Worm (Caenorhabditis elegans): Measurements from ENCODE around the gene B0507.4.

Gene B0507.4

DNA sequence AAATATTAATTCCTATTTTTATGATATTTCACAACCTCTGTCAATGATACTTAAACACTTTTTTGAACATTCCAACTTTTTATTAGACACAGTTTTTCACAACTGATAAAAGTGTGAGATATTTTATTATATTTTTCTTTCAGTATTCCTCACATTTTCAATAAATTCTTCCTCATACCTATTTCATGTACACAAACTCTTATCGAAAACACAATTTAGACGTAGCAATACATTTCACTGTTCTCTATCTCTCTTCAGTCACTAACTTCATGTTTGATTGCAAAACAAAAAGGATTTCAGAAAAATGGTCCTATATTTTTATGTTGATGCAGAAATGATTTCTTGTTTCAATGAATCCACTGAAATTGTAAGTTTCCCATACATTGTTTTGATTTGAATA lies 8.9 kb upstream of the B0507.4 start, which contains the start of gene B0507.6:
Gene B0507.6, plus strand, starts transcription at position 301 of the 400 bp plus-strand sequence.
- TF ChIP-seq ztf-11 (tag; optimal IDR thresholded peaks at IDR 0.05) (no peak), nhr-12 (tag; optimal IDR thresholded peaks at IDR 0.05) (no peak), C34F6.9 (tag; optimal IDR thresholded peaks at IDR 0.05) (no peak), lin-39 (tag; optimal IDR thresholded peaks at IDR 0.05) (no peak), elt-1 (tag; optimal IDR thresholded peaks at IDR 0.05) (no peak), sma-9 (GFP tag; optimal IDR thresholded peaks at IDR 0.05) (no peak), sma-9 (tag; optimal IDR thresholded peaks at IDR 0.05) (no peak), fos-1 (tag; optimal IDR thresholded peaks at IDR 0.05) (no peak), nhr-11 (tag; optimal IDR thresholded peaks at IDR 0.05) (no peak), F13H6.1 (tag; optimal IDR thresholded peaks at IDR 0.05) (no peak), nhr-23 (tag; optimal IDR thresholded peaks at IDR 0.05) (no peak), nhr-21 (tag; optimal IDR thresholded peaks at IDR 0.05) (no peak), ZK546.5 (tag; optimal IDR thresholded peaks at IDR 0.05) (no peak), crh-2 (tag; optimal IDR thresholded peaks at IDR 0.05) (no peak), R02D3.7 (tag; optimal IDR thresholded peaks at IDR 0.05) (no peak), nhr-10 (tag; optimal IDR thresholded peaks at IDR 0.05) (no peak), ztf-1 (GFP tag; conservative IDR thresholded peaks at IDR 0.05) (no peak), mdl-1 (tag; optimal IDR thresholded peaks at IDR 0.05) (no peak), nhr-25 (tag; optimal IDR thresholded peaks at IDR 0.05) (no peak), skn-1 (tag; optimal IDR thresholded peaks at IDR 0.05) (no peak)

DNA sequence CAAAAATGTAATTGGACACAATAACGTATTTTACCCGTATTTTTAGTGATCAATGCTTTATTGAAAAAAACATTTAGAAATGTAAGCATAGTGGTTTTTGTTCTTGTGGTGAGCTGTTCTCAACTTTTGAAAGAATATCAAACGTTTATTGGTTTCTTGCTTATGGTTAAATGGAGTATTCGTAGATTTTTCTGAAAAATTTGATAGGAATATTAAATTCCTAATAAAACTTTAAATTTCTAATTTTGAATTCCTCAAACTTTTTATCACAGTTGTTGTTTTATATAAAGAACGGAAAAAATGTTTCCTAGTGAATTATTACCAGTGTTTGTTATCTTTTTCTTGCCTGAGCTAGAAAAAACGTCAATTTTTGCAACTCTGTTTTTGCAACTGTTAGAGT lies 1.4 kb upstream of the B0507.4 start, which contains the start of gene B0507.5:
Gene B0507.5, plus strand, starts transcription at position 301 of the 400 bp plus-strand sequence.
- TF ChIP-seq C34F6.9 (tag; optimal IDR thresholded peaks at IDR 0.05) (no peak), unc-55 (GFP tag; optimal IDR thresholded peaks at IDR 0.05) (no peak), sma-3 (GFP tag; optimal IDR thresholded peaks at IDR 0.05) (no peak), ztf-1 (GFP tag; conservative IDR thresholded peaks at IDR 0.05) (no peak), nhr-77 (tag; optimal IDR thresholded peaks at IDR 0.05) (no peak), nhr-237 (tag; optimal IDR thresholded peaks at IDR 0.05) (no peak), peb-1 (tag; optimal IDR thresholded peaks at IDR 0.05) (no peak), sem-4 (tag; optimal IDR thresholded peaks at IDR 0.05) (no peak), lin-39 (tag; optimal IDR thresholded peaks at IDR 0.05) (no peak), gmeb-1 (tag; optimal IDR thresholded peaks at IDR 0.05) (no peak), lin-11 (tag; optimal IDR thresholded peaks at IDR 0.05) (no peak), snpc-4 (tag; optimal IDR thresholded peaks at IDR 0.05) (no peak), skn-1 (tag; optimal IDR thresholded peaks at IDR 0.05) (no peak), nhr-10 (tag; optimal IDR thresholded peaks at IDR 0.05) (no peak), nhr-25 (tag; optimal IDR thresholded peaks at IDR 0.05) (no peak)

DNA sequence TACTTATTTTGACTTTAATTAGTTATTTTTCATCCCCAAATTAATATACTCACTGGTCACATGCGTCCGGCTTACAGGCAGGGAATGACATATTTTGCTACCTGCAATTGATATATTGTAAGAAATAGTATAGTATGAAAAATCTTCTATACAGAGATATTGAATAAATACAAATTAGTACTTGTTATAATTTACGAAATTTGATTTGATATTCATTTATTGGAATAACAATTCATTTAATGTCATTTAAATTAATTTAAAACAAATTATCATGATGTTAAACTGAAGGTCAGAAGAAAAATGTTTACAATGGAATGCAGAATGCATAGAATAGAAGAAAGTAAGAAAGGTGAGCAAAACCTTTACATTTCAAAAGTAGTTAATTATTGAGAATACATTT lies 3.8 kb downstream of the B0507.4 start, which contains the start of gene B0507.7:
Gene B0507.7, minus strand, starts transcription at position 101 of the 400 bp plus-strand sequence.
- TF ChIP-seq ztf-11 (tag; optimal IDR thresholded peaks at IDR 0.05) (no peak), ztf-4 (tag; optimal IDR thresholded peaks at IDR 0.05) (no peak), nhr-77 (tag; optimal IDR thresholded peaks at IDR 0.05) (no peak), fos-1 (tag; optimal IDR thresholded peaks at IDR 0.05) (no peak), peb-1 (tag; optimal IDR thresholded peaks at IDR 0.05) (no peak), ama-1 (optimal IDR thresholded peaks at IDR 0.05) (no peak), C34F6.9 (tag; optimal IDR thresholded peaks at IDR 0.05) (no peak), elt-1 (tag; optimal IDR thresholded peaks at IDR 0.05) (no peak), sem-4 (tag; optimal IDR thresholded peaks at IDR 0.05) (no peak), lin-13 (GFP tag; optimal IDR thresholded peaks at IDR 0.05) (no peak), skn-1 (tag; optimal IDR thresholded peaks at IDR 0.05) (no peak), nhr-21 (tag; optimal IDR thresholded peaks at IDR 0.05) (no peak), blmp-1 (tag; optimal IDR thresholded peaks at IDR 0.05; ENCODE audit: insufficient read depth) (no peak), mdl-1 (tag; optimal IDR thresholded peaks at IDR 0.05) (no peak), nhr-10 (tag; optimal IDR thresholded peaks at IDR 0.05) (no peak), ceh-16 (tag; optimal IDR thresholded peaks at IDR 0.05) (no peak), egl-27 (tag; optimal IDR thresholded peaks at IDR 0.05) (no peak)

DNA sequence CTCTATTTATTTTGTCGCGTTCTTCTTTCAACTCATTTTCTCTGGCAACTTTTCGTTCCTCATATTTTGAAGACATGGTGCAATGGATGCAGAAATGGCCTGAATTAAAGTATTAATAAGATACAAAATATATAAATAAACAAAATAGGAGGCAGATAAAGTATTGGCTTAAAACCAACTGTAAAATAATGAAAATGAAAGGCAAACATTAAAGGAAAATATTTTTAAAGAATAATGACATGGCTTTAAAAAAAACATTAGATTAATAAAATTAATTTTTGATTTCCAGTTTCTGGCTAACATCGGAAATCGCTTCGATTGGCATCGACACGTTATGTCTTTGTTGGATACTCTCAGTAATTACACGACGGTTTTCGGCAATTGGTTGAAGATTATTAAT lies 5.6 kb downstream of the B0507.4 start, which contains the start of gene ddn-1:
Gene ddn-1, minus strand, starts transcription at position 101 of the 400 bp plus-strand sequence.
- TF ChIP-seq nhr-10 (tag; optimal IDR thresholded peaks at IDR 0.05) (no peak), mab-5 (tag; optimal IDR thresholded peaks at IDR 0.05) (no peak), ztf-1 (GFP tag; conservative IDR thresholded peaks at IDR 0.05) (no peak), lin-11 (tag; optimal IDR thresholded peaks at IDR 0.05) (no peak), alr-1 (tag; optimal IDR thresholded peaks at IDR 0.05) (no peak), skn-1 (tag; optimal IDR thresholded peaks at IDR 0.05) (no peak), R02D3.7 (tag; optimal IDR thresholded peaks at IDR 0.05) (no peak), unc-39 (tag; optimal IDR thresholded peaks at IDR 0.05) (no peak), nhr-12 (tag; optimal IDR thresholded peaks at IDR 0.05) (no peak), Y55F3AM.14 (GFP tag; optimal IDR thresholded peaks at IDR 0.05) (no peak), ztf-4 (tag; optimal IDR thresholded peaks at IDR 0.05) (no peak), sma-9 (GFP tag; optimal IDR thresholded peaks at IDR 0.05) (no peak), sma-9 (tag; optimal IDR thresholded peaks at IDR 0.05) (no peak), ceh-16 (tag; optimal IDR thresholded peaks at IDR 0.05) (no peak), unc-62 (GFP tag; optimal IDR thresholded peaks at IDR 0.05) (no peak)

Data from whole organism, L2 larva.